Worm (Caenorhabditis elegans) whole organism, L2 larva: Measurements from ENCODE around the gene mrps-5.

ENCODE experiments used
- C34F6.9 ChIP-seq: fragments of 150-350 bp; optimal IDR thresholded peaks from 2 replicates; lab custom pipeline; 2014; ENCODE audit warnings: missing biosample characterization, missing genetic modification characterization
- F13H6.1 ChIP-seq: sonication (generic microtip); optimal IDR thresholded peaks from 2 replicates; lab custom pipeline; 2016; ENCODE audit warnings: missing genetic modification characterization, missing compliant biosample characterization
- Y55F3AM.14 ChIP-seq: fragments of 200-800 bp; sonication (Bioruptor generic); optimal IDR thresholded peaks from 2 replicates; lab custom pipeline; 2018; ENCODE audit warnings: mild to moderate bottlenecking, missing genetic modification characterization, missing compliant biosample characterization
- ZK546.5 ChIP-seq: sonication (generic microtip); optimal IDR thresholded peaks from 2 replicates; lab custom pipeline; 2017; ENCODE audit warnings: missing biosample characterization, missing genetic modification characterization
- alr-1 ChIP-seq: fragments of 150-350 bp; optimal IDR thresholded peaks from 2 replicates; lab custom pipeline; 2014; ENCODE audit warnings: missing biosample characterization, missing genetic modification characterization
- aly-2 ChIP-seq: fragments of 150-350 bp; optimal IDR thresholded peaks from 2 replicates; lab custom pipeline; 2014; ENCODE audit warnings: missing biosample characterization, missing genetic modification characterization
- ama-1 ChIP-seq: fragments of 150-350 bp; optimal IDR thresholded peaks from 2 replicates; lab custom pipeline; 2018; ENCODE audit warnings: inconsistent platforms
- ceh-16 ChIP-seq: fragments of 150-350 bp; optimal IDR thresholded peaks from 2 replicates; lab custom pipeline; 2014; ENCODE audit warnings: missing biosample characterization, missing genetic modification characterization
- ceh-82 ChIP-seq: fragments of 150-350 bp; optimal IDR thresholded peaks from 2 replicates; lab custom pipeline; 2014; ENCODE audit warnings: missing biosample characterization, missing genetic modification characterization
- crh-2 ChIP-seq: sonication (generic microtip); optimal IDR thresholded peaks from 2 replicates; lab custom pipeline; 2017; ENCODE audit warnings: missing biosample characterization, missing genetic modification characterization
- egl-27 ChIP-seq: sonication (generic microtip); optimal IDR thresholded peaks from 3 replicates; lab custom pipeline; 2017; ENCODE audit warnings: missing biosample characterization, missing genetic modification reagents, missing genetic modification characterization
- elt-1 ChIP-seq: fragments of 150-350 bp; optimal IDR thresholded peaks from 2 replicates; lab custom pipeline; 2014; ENCODE audit warnings: missing biosample characterization, missing genetic modification characterization
- fos-1 ChIP-seq: fragments of 150-350 bp; optimal IDR thresholded peaks from 2 replicates; lab custom pipeline; 2014; ENCODE audit warnings: missing biosample characterization, missing genetic modification characterization
- lin-11 ChIP-seq: fragments of 150-350 bp; sonication (generic microtip); optimal IDR thresholded peaks from 2 replicates; lab custom pipeline; 2014; ENCODE audit warnings: missing biosample characterization, missing genetic modification characterization, inconsistent platforms, mixed read lengths
- mab-5 ChIP-seq: fragments of 150-350 bp; optimal IDR thresholded peaks from 2 replicates; lab custom pipeline; 2014; ENCODE audit warnings: missing biosample characterization, missing genetic modification characterization
- mbf-1 ChIP-seq: sonication (generic microtip); optimal IDR thresholded peaks from 2 replicates; lab custom pipeline; 2017; ENCODE audit warnings: missing biosample characterization, missing genetic modification characterization
- mdl-1 ChIP-seq, 2 experiments: fragments of 150-350 bp in 1 of 2; sonication (generic microtip) in 1 of 2; optimal IDR thresholded peaks; 2 replicates each; lab custom pipeline; 2017; ENCODE audit warnings: missing biosample characterization in 2 of 2, missing genetic modification characterization in 2 of 2
- nhr-10 ChIP-seq: sonication (generic microtip); optimal IDR thresholded peaks from 2 replicates; lab custom pipeline; 2017; ENCODE audit warnings: missing biosample characterization, missing genetic modification characterization
- nhr-11 ChIP-seq: fragments of 150-350 bp; optimal IDR thresholded peaks from 2 replicates; lab custom pipeline; 2014; ENCODE audit warnings: missing biosample characterization, missing genetic modification characterization
- nhr-129 ChIP-seq: fragments of 150-350 bp; optimal IDR thresholded peaks from 2 replicates; lab custom pipeline; 2014; ENCODE audit warnings: missing biosample characterization, missing genetic modification characterization
- nhr-23 ChIP-seq: fragments of 150-350 bp; optimal IDR thresholded peaks from 2 replicates; lab custom pipeline; 2014; ENCODE audit warnings: missing biosample characterization, missing genetic modification reagents, missing genetic modification characterization
- nhr-237 ChIP-seq: fragments of 150-350 bp; optimal IDR thresholded peaks from 2 replicates; lab custom pipeline; 2014; ENCODE audit warnings: missing biosample characterization, missing genetic modification characterization
- peb-1 ChIP-seq: fragments of 150-350 bp; optimal IDR thresholded peaks from 2 replicates; lab custom pipeline; 2014; ENCODE audit warnings: missing biosample characterization, missing genetic modification characterization
- sma-3 ChIP-seq: sonication (generic microtip); optimal IDR thresholded peaks from 2 replicates; lab custom pipeline; 2016; ENCODE audit warnings: missing genetic modification reagents, missing genetic modification characterization, missing compliant biosample characterization
- sma-9 ChIP-seq, 2 experiments: fragments of 150-350 bp in 1 of 2; sonication (generic microtip) in 1 of 2; optimal IDR thresholded peaks; 2 replicates each; lab custom pipeline; 2014 to 2016; ENCODE audit warnings: missing genetic modification characterization in 2 of 2, mild to moderate bottlenecking in 1 of 2, missing biosample characterization in 1 of 2, missing compliant biosample characterization in 1 of 2, missing genetic modification reagents in 1 of 2, moderate library complexity in 1 of 2
- unc-39 ChIP-seq: fragments of 150-350 bp; optimal IDR thresholded peaks from 2 replicates; lab custom pipeline; 2014; ENCODE audit warnings: missing biosample characterization, missing genetic modification characterization
- unc-55 ChIP-seq: fragments of 150-350 bp; sonication (generic microtip); optimal IDR thresholded peaks from 3 replicates; lab custom pipeline; 2014; ENCODE audit warnings: missing biosample characterization, missing genetic modification reagents, missing genetic modification characterization
- zag-1 ChIP-seq: fragments of 150-350 bp; optimal IDR thresholded peaks from 2 replicates; lab custom pipeline; 2014; ENCODE audit warnings: missing biosample characterization, missing genetic modification characterization
- ztf-4 ChIP-seq: fragments of 150-350 bp; optimal IDR thresholded peaks from 2 replicates; lab custom pipeline; 2014; ENCODE audit warnings: missing biosample characterization, missing genetic modification characterization

The mrps-5 gene

DNA sequence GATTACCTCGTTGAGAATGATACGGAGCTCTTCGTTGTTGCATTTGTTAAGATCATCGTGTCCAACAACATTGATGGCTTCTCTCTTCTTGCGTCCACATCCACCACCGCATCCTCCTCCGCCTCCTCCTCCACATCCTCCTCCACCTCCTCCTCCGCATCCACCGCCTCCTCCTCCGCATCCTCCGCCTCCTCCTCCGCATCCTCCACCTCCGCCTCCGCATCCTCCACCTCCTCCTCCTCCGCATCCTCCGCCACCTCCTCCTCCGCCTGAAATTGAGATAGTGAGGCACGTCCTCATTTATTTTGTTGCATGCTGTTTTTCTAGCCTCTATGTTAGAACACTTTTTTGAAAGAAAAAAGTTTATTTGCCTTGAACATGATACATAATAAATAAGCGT, 12.6 kb downstream of the mrps-5 start:
- TF ChIP-seq unc-39 (tag; lab: Kevin White, UChicago) (no peak), ZK546.5 (tag; lab: Kevin White, UChicago) (no peak), ztf-4 (tag; lab: Kevin White, UChicago) (no peak), nhr-129 (tag; lab: Kevin White, UChicago) (no peak), peb-1 (tag; lab: Kevin White, UChicago) (no peak), mdl-1 (tag; optimal IDR thresholded peaks at IDR 0.05; lab: Kevin White, UChicago) (no peak), nhr-11 (tag; lab: Kevin White, UChicago) (no peak), ama-1 (lab: Kevin White, UChicago) (no peak), ceh-82 (tag; lab: Kevin White, UChicago) (no peak), sma-3 (GFP tag; lab: Kevin White, UChicago) (no peak), ceh-16 (tag; lab: Kevin White, UChicago) (no peak)

ce11 chrV:12576495-12576947, 13.2 kb downstream of the mrps-5 start, which contains the start of gene grl-23:
TSS of gene grl-23 (minus strand) at chrV:12576897.
- TF ChIP-seq F13H6.1: no peak
- TF ChIP-seq egl-27 (tag; lab: Kevin White, UChicago): no peak
- TF ChIP-seq peb-1 (tag; lab: Kevin White, UChicago): no peak

DNA sequence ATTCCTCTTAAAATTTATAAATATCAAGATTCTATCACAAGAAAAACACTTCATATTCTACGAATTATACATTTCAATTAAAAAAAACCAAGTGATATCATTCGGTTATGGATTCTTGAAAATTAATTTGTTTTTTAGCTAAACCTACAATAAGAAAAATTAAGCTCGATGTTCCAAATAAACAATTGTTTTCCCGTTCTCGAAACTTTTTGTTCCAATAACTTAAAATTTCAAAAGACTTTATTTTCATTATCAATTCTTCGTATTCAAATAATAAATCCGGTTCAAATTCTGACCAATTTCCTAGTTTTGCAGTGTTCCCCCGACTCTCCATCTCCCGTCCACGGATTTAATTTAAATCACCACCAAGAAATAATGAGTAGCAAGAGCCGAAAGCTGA, 16.0 kb downstream of the mrps-5 start, which contains the start of gene E02A10.3:
Gene E02A10.3 (plus strand): TSS at position 301 of the 400 bp plus-strand sequence.
- TF ChIP-seq unc-55 (GFP tag; lab: Kevin White, UChicago) (no peak), alr-1 (tag; lab: Kevin White, UChicago) (no peak), C34F6.9 (tag; lab: Kevin White, UChicago) (no peak), fos-1 (tag; lab: Kevin White, UChicago) (no peak), mdl-1 (tag; optimal IDR thresholded peaks at IDR 0.05; lab: Kevin White, UChicago) (no peak), mab-5 (tag; lab: Kevin White, UChicago) (no peak), Y55F3AM.14 (no peak), sma-9 (GFP tag; optimal IDR thresholded peaks at IDR 0.05; lab: Kevin White, UChicago) (no peak), sma-9 (tag; optimal IDR thresholded peaks at IDR 0.05; lab: Kevin White, UChicago) (no peak), aly-2 (no peak), sma-3 (GFP tag; lab: Kevin White, UChicago) (no peak)

- TF ChIP-seq mbf-1 (tag; lab: Kevin White, UChicago): no peak
- TF ChIP-seq unc-55 (GFP tag; lab: Kevin White, UChicago): peak; percentile 58
- TF ChIP-seq, all 48 proteins: peak for 1
Measured at ce11 chrV:12583421-12583820, 20.1 kb downstream of the mrps-5 start.

DNA sequence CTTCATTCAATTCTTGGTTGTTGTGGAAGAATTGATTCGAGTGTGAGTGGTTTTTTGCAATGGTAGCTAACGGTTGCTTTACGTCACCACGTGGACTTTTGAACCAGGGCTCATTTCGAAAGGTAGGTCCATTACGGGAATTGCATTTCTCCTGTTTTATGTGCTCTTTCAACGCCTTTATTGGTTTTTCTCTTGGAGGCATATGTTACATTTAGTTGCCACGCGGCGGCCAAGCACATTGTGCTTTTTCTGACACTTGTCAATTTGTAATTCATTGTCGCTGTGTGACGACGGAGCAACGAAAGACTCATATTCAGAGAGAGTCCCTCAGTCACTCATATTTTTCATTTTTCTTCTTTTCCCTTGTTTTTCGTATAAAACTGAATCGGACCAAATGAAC, 21.5 kb downstream of the mrps-5 start:
- peak; percentile 10 for TF ChIP-seq lin-11 (tag; lab: Kevin White, UChicago)
- TF ChIP-seq crh-2 (tag; lab: Kevin White, UChicago): peak; percentile 14
- no peak for TF ChIP-seq nhr-129 (tag; lab: Kevin White, UChicago)
- no peak for TF ChIP-seq Y55F3AM.14
- TF ChIP-seq aly-2: no peak

DNA sequence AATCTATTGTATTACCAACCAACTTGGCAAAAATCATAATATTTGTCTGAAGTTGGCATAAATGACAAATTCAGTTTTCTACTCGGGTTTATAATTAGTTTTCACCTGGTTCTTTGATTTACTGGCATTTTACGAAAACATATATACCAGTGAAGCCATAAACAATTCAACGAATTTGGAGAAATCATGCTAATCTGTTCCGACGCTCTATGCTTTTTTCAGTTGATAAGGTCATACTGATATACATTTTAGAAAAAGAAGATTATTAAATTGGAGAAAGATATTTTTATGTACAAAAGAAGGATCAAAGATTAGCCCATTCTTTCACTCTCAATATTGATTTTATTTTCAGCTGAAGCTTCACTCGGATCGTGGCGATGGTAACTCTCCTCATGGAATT, 23.5 kb downstream of the mrps-5 start:
- TF ChIP-seq elt-1 (tag; lab: Kevin White, UChicago): no peak
- TF ChIP-seq fos-1 (tag; lab: Kevin White, UChicago): no peak
- no peak for TF ChIP-seq nhr-10 (tag; lab: Kevin White, UChicago)
- no peak for TF ChIP-seq crh-2 (tag; lab: Kevin White, UChicago)
- TF ChIP-seq nhr-237: no peak
- no peak for TF ChIP-seq ceh-16 (tag; lab: Kevin White, UChicago)
- no peak for TF ChIP-seq nhr-23 (tag; lab: Kevin White, UChicago)
- no peak for TF ChIP-seq sma-9 (GFP tag; optimal IDR thresholded peaks at IDR 0.05; lab: Kevin White, UChicago)
- no peak for TF ChIP-seq sma-9 (tag; optimal IDR thresholded peaks at IDR 0.05; lab: Kevin White, UChicago)
- no peak for TF ChIP-seq zag-1 (tag; lab: Kevin White, UChicago)
- TF ChIP-seq unc-39 (tag; lab: Kevin White, UChicago): no peak

- no peak for TF ChIP-seq unc-55 (GFP tag; lab: Kevin White, UChicago)
Measured at ce11 chrV:12588030-12588429, 24.7 kb downstream of the mrps-5 start, which contains the start of gene C14C10.1. TSS of gene C14C10.1 (plus strand) at chrV:12588330.
